Fruit fly (Drosophila melanogaster): ENCODE measurements around the gene Sfp33A3.

Sfp33A3 gene

dm6 chr2L:11837413-11837812, 2.3 kb upstream of the Sfp33A3 start, which contains the start of gene Sfp33A2:
Sfp33A2 (plus strand) TSS chr2L:11837713.
- no peak for TF ChIP-seq Sox14 (GFP tag; optimal IDR thresholded peaks at IDR 0.05)
- no peak for TF ChIP-seq OdsH (GFP tag; optimal IDR thresholded peaks at IDR 0.05)
- no peak for TF ChIP-seq fd59A (GFP tag; optimal IDR thresholded peaks at IDR 0.05)
- no peak for TF ChIP-seq Ets21C (GFP tag; optimal IDR thresholded peaks at IDR 0.05)
- no peak for TF ChIP-seq CG8319 (GFP tag; optimal IDR thresholded peaks at IDR 0.05)

dm6 chr2L:11840391-11840790, 679 bp downstream of the Sfp33A3 start, which contains the start of gene CG31704:
CG31704 (plus strand) TSS chr2L:11840691.
- TF ChIP-seq lz (GFP tag; optimal IDR thresholded peaks at IDR 0.05) (no peak), CG10631 (GFP tag; optimal IDR thresholded peaks at IDR 0.05) (no peak), CG8119 (GFP tag; IDR thresholded peaks at IDR 0.05) (no peak), CG7368 (GFP tag; optimal IDR thresholded peaks at IDR 0.05) (no peak), OdsH (GFP tag; optimal IDR thresholded peaks at IDR 0.05) (no peak), CG6808 (GFP tag; optimal IDR thresholded peaks at IDR 0.05) (no peak), Gug (GFP tag; IDR thresholded peaks at IDR 0.05) (no peak), CG15336 (GFP tag; IDR thresholded peaks at IDR 0.05) (no peak), ss (GFP tag; optimal IDR thresholded peaks at IDR 0.05) (no peak), Eip93F (GFP tag; optimal IDR thresholded peaks at IDR 0.05) (no peak), salr (GFP tag; optimal IDR thresholded peaks at IDR 0.05) (no peak), esn (GFP tag; optimal IDR thresholded peaks at IDR 0.05) (no peak), CG11294 (GFP tag; IDR thresholded peaks at IDR 0.05) (no peak), Hr39 (GFP tag; optimal IDR thresholded peaks at IDR 0.05) (no peak), cyc (GFP tag; optimal IDR thresholded peaks at IDR 0.05) (no peak), CG6792 (GFP tag; optimal IDR thresholded peaks at IDR 0.05) (no peak)

- no peak for TF ChIP-seq net (GFP tag; optimal IDR thresholded peaks at IDR 0.05)
- peak; percentile 3 for TF ChIP-seq Smox (GFP tag; optimal IDR thresholded peaks at IDR 0.05)
- peak; percentile 13 for TF ChIP-seq Met (GFP tag; optimal IDR thresholded peaks at IDR 0.05)
- no peak for TF ChIP-seq CG8632 (GFP tag; optimal IDR thresholded peaks at IDR 0.05)
- TF ChIP-seq lz (GFP tag; optimal IDR thresholded peaks at IDR 0.05) = no peak
- TF ChIP-seq svp (GFP tag) = peak; percentile 51
Observed at dm6 chr2L:11841538-11841937, 1.8 kb downstream of the Sfp33A3 start.

dm6 chr2L:11842291-11843187, 2.8 kb downstream of the Sfp33A3 start, which contains the start of the genes CG44008, CG14933, CG46426 and CG42486:
CG44008 (minus strand) TSS chr2L:11842445.
CG14933 (plus strand) TSS chr2L:11842828.
CG46426 (plus strand) TSS chr2L:11842828.
CG42486 (plus strand) TSS chr2L:11843137.
- TF ChIP-seq fkh (GFP tag; optimal IDR thresholded peaks at IDR 0.05) (peak; percentile 60), CG32006 (GFP tag; optimal IDR thresholded peaks at IDR 0.05) (no peak), vri (GFP tag; optimal IDR thresholded peaks at IDR 0.05) (peak; percentile 17)

dm6 chr2L:11844278-11844677, 4.6 kb downstream of the Sfp33A3 start:
- TF ChIP-seq svp (GFP tag) = peak; percentile 90
- TF ChIP-seq spab (GFP tag; optimal IDR thresholded peaks at IDR 0.05) = no peak
- no peak for TF ChIP-seq eg (GFP tag; IDR thresholded peaks at IDR 0.05)
- no peak for TF ChIP-seq CG11294 (GFP tag; IDR thresholded peaks at IDR 0.05)

All from whole organism, prepupa.